Worm (Caenorhabditis elegans): Measurements from ENCODE around the gene T07E3.2.

DNA sequence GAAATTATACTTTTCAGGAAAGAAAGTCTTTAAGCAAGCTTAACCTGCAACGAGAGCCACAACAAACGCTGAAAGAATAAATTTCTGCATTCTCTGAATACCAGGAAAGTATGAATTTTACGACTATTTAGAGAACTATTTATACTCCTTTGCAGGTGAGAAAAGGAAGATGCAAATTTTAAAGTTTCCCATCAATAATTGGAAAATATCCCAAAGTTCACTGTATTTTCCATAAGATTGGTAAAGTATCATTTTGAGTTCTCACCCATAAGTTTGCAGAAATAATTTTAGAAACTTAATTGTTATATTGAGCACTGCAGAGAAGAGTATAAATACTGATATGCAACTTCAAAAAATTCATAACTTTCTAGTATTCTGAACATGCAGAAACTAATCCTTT is 47.0 kb upstream of the T07E3.2 start, which contains the start of gene clec-158:
- TF ChIP-seq him-1 (tag; optimal IDR thresholded peaks at IDR 0.05) (no peak), dao-5 (tag; optimal IDR thresholded peaks at IDR 0.05) (no peak), W03F9.2 (tag; optimal IDR thresholded peaks at IDR 0.05) (no peak)
